Comparison of ENCODE assay signal across 1 fruit fly cellular context in the genomic region with DNA sequence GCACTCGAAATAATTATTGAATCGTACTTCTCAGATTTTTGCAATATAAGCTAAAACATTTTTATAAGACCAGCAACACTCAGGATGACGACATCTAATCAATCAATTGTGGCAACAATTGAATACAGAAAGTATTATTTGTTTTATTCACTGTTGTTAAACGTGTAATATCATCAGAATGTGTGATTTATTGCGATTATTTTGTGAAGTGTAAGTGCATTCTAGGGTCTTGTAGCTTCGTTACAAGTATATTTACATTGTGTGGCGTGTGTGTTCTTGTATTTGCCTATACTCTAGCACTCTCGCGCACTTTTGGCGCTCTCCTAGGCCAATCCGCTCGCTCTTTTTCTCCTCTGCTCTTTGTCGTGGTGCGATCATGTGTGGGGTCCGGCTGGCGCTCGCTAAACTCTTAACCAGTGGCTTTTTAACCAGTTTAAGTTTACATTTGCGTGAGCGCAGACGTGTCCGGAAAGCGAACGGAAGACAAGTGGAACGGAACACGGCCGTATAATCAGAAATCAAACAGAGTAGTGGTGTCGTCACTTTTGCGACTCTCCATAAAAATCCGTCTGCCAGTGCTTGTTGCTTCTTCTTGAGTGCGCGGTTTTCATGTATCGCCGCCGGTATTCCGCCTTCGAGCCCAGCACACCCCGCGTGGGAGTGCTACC.
TF ChIP-seq lines count a peak whose summit lies in the region.

No protein-coding gene starts in this region.

TF ChIP-seq in whole organism, embryonic, 481 proteins besides CTCF, POLR2A, EP300 and RAD21 (continued from another document and continues in another):
- TF ChIP-seq Ets65A (GFP tag; lab: Kevin White, UChicago) (peak; percentile 96), Hr51 (GFP tag; optimal IDR thresholded peaks at IDR 0.05; lab: Kevin White, UChicago) (peak; percentile 58 to 90), Dad (GFP tag; optimal IDR thresholded peaks at IDR 0.05; lab: Kevin White, UChicago) (peak; percentile 67), CG3407 (GFP tag; optimal IDR thresholded peaks at IDR 0.05; lab: Kevin White, UChicago) (peak; percentile 82), CG16815 (GFP tag; optimal IDR thresholded peaks at IDR 0.05; lab: Kevin White, UChicago) (peak; percentile 51), bowl (GFP tag; IDR thresholded peaks at IDR 0.05; lab: Robert Waterston, UW) (no peak), aop (GFP tag; IDR thresholded peaks at IDR 0.05; lab: Robert Waterston, UW) (no peak), wor (GFP tag; IDR thresholded peaks at IDR 0.05; lab: Robert Waterston, UW) (peak; percentile 86), CG10462 (GFP tag; optimal IDR thresholded peaks at IDR 0.05; lab: Kevin White, UChicago) (peak; percentile 63), CG4328 (GFP tag; optimal IDR thresholded peaks at IDR 0.05; lab: Kevin White, UChicago) (peak; percentile 34), tna (GFP tag; IDR thresholded peaks at IDR 0.05; lab: Robert Waterston, UW; ENCODE audit: partially characterized antibody) (peak; percentile 33; the same call in 1 of the 2 replicates), Meics (GFP tag; optimal IDR thresholded peaks at IDR 0.05; lab: Kevin White, UChicago) (peak; percentile 71), CG15514 (GFP tag; optimal IDR thresholded peaks at IDR 0.05; lab: Kevin White, UChicago) (peak; percentile 66), CG9817 (tag; optimal IDR thresholded peaks at IDR 0.05; lab: Kevin White, UChicago) (peak; percentile 66), CG18476 (GFP tag; optimal IDR thresholded peaks at IDR 0.05; lab: Kevin White, UChicago) (peak; percentile 75), sim (GFP tag; IDR thresholded peaks at IDR 0.05; lab: Robert Waterston, UW) (peak; percentile 24; the same call in 1 of the 2 replicates), fd3F (GFP tag; optimal IDR thresholded peaks at IDR 0.05; lab: Kevin White, UChicago) (peak; percentile 58), schlank (tag; optimal IDR thresholded peaks at IDR 0.05; lab: Kevin White, UChicago) (no peak), yki (optimal IDR thresholded peaks at IDR 0.05; lab: Kevin White, UChicago) (no peak), CG2712 (tag; optimal IDR thresholded peaks at IDR 0.05; lab: Kevin White, UChicago) (peak; percentile 91), Bteb2 (GFP tag; optimal IDR thresholded peaks at IDR 0.05; lab: Kevin White, UChicago) (peak; percentile 69), gce (GFP tag; IDR thresholded peaks at IDR 0.05; lab: Robert Waterston, UW) (no peak), CoRest (tag; optimal IDR thresholded peaks at IDR 0.05; lab: Kevin White, UChicago) (peak; percentile 88), cato (GFP tag; optimal IDR thresholded peaks at IDR 0.05; lab: Kevin White, UChicago; ENCODE audit: borderline replicate concordance) (peak; percentile 85), nerfin-2 (GFP tag; IDR thresholded peaks at IDR 0.05; lab: Robert Waterston, UW; ENCODE audit: partially characterized antibody) (peak; percentile 27; the same call in 1 of the 2 replicates), HLH54F (GFP tag; optimal IDR thresholded peaks at IDR 0.05; lab: Kevin White, UChicago) (peak; percentile 48), bab2 (GFP tag; optimal IDR thresholded peaks at IDR 0.05; lab: Kevin White, UChicago) (peak; percentile 82), sr (GFP tag; IDR thresholded peaks at IDR 0.05; lab: Robert Waterston, UW) (peak; percentile 33; the same call in 2 of the 3 replicates), Side (GFP tag; optimal IDR thresholded peaks at IDR 0.05; lab: Kevin White, UChicago) (peak; percentile 60), tx (GFP tag; optimal IDR thresholded peaks at IDR 0.05; lab: Kevin White, UChicago) (peak; percentile 78), CG10654 (GFP tag; optimal IDR thresholded peaks at IDR 0.05; lab: Kevin White, UChicago) (peak; percentile 67), nerfin-1 (tag; optimal IDR thresholded peaks at IDR 0.05; lab: Kevin White, UChicago) (peak; percentile 85), CG17568 (GFP tag; optimal IDR thresholded peaks at IDR 0.05; lab: Kevin White, UChicago) (peak; percentile 71), ERR (GFP tag; optimal IDR thresholded peaks at IDR 0.05; lab: Kevin White, UChicago) (peak; percentile 53), CG7928 (GFP tag; optimal IDR thresholded peaks at IDR 0.05; lab: Kevin White, UChicago) (no peak), CG17829 (tag; optimal IDR thresholded peaks at IDR 0.05; lab: Kevin White, UChicago) (peak; percentile 89), onecut (GFP tag; IDR thresholded peaks at IDR 0.05; lab: Robert Waterston, UW) (peak; percentile 65), CG7357 (GFP tag; IDR thresholded peaks at IDR 0.05; lab: Robert Waterston, UW) (peak; percentile 68), CG7987 (GFP tag; optimal IDR thresholded peaks at IDR 0.05; lab: Kevin White, UChicago) (peak; percentile 60), Kr (GFP tag; optimal IDR thresholded peaks at IDR 0.05; lab: Kevin White, UChicago) (no peak), lmd (GFP tag; IDR thresholded peaks at IDR 0.05; lab: Robert Waterston, UW) (peak; percentile 81), Awh (GFP tag; IDR thresholded peaks at IDR 0.05; lab: Robert Waterston, UW) (peak; percentile 68), CG31441 (GFP tag; IDR thresholded peaks at IDR 0.05; lab: Robert Waterston, UW) (peak; percentile 82), pb (GFP tag; optimal IDR thresholded peaks at IDR 0.05; lab: Kevin White, UChicago) (peak; percentile 77), crp (GFP tag; optimal IDR thresholded peaks at IDR 0.05; lab: Kevin White, UChicago) (peak in 1 of 2 experiments; percentile 49), Bdp1 (GFP tag; optimal IDR thresholded peaks at IDR 0.05; lab: Kevin White, UChicago) (peak; percentile 56), Hr78 (GFP tag; optimal IDR thresholded peaks at IDR 0.05; lab: Kevin White, UChicago) (peak in 1 of 2 experiments; percentile 81), Asciz (GFP tag; optimal IDR thresholded peaks at IDR 0.05; lab: Kevin White, UChicago) (peak; percentile 86), CG3065 (GFP tag; optimal IDR thresholded peaks at IDR 0.05; lab: Kevin White, UChicago) (peak; percentile 51), D19B (GFP tag; optimal IDR thresholded peaks at IDR 0.05; lab: Kevin White, UChicago) (peak; percentile 82), ind (GFP tag; optimal IDR thresholded peaks at IDR 0.05; lab: Kevin White, UChicago) (peak; percentile 83), p53 (GFP tag; optimal IDR thresholded peaks at IDR 0.05; lab: Kevin White, UChicago) (no peak), emc (GFP tag; optimal IDR thresholded peaks at IDR 0.05; lab: Kevin White, UChicago) (peak; percentile 25), amos (GFP tag; IDR thresholded peaks at IDR 0.05; lab: Robert Waterston, UW; ENCODE audit: partially characterized antibody) (peak; percentile 42; the same call in 1 of the 2 replicates), vfl (GFP tag; optimal IDR thresholded peaks at IDR 0.05; lab: Kevin White, UChicago) (peak; percentile 6), ara (GFP tag; IDR thresholded peaks at IDR 0.05; lab: Robert Waterston, UW) (peak; percentile 80), ase (GFP tag; IDR thresholded peaks at IDR 0.05; lab: Robert Waterston, UW) (peak; percentile 77), CG6272 (GFP tag; IDR thresholded peaks at IDR 0.05; lab: Robert Waterston, UW) (peak; percentile 28; the same call in 1 of the 2 replicates), ham (GFP tag; IDR thresholded peaks at IDR 0.05; lab: Robert Waterston, UW) (no peak), danr (GFP tag; IDR thresholded peaks at IDR 0.05; lab: Robert Waterston, UW) (peak; percentile 69), sc (optimal IDR thresholded peaks at IDR 0.05; lab: Kevin White, UChicago) (no peak), sc (GFP tag; optimal IDR thresholded peaks at IDR 0.05; lab: Kevin White, UChicago) (peak; percentile 78), Taf1 (GFP tag; IDR thresholded peaks at IDR 0.05; lab: Robert Waterston, UW) (no peak), row (GFP tag; IDR thresholded peaks at IDR 0.05; lab: Robert Waterston, UW) (peak; percentile 86), vvl (GFP tag; IDR thresholded peaks at IDR 0.05; lab: Robert Waterston, UW) (peak; percentile 70), Jarid2 (GFP tag; optimal IDR thresholded peaks at IDR 0.05; lab: Kevin White, UChicago) (peak; percentile 65), Mes4 (GFP tag; optimal IDR thresholded peaks at IDR 0.05; lab: Kevin White, UChicago) (peak; percentile 75), Opbp (GFP tag; IDR thresholded peaks at IDR 0.05; lab: Robert Waterston, UW; ENCODE audit: partially characterized antibody) (no peak), CG15601 (tag; optimal IDR thresholded peaks at IDR 0.05; lab: Kevin White, UChicago) (peak; percentile 88), Abd-B (GFP tag; optimal IDR thresholded peaks at IDR 0.05; lab: Kevin White, UChicago) (peak; percentile 80), CG4730 (GFP tag; IDR thresholded peaks at IDR 0.05; lab: Robert Waterston, UW) (peak; percentile 45; the same call in 1 of the 2 replicates), grn (GFP tag; optimal IDR thresholded peaks at IDR 0.05; lab: Kevin White, UChicago) (no peak), usp (GFP tag; optimal IDR thresholded peaks at IDR 0.05; lab: Kevin White, UChicago) (no peak), CG12236 (GFP tag; optimal IDR thresholded peaks at IDR 0.05; lab: Kevin White, UChicago) (peak; percentile 70), twi (tag; optimal IDR thresholded peaks at IDR 0.05; lab: Kevin White, UChicago) (peak; percentile 66), Lim3 (GFP tag; IDR thresholded peaks at IDR 0.05; lab: Robert Waterston, UW) (0 out of 2 replicates have a peak, but pooled peaks have one; percentile 27), Hr3 (GFP tag; optimal IDR thresholded peaks at IDR 0.05; lab: Kevin White, UChicago) (peak; percentile 91), CG14965 (GFP tag; optimal IDR thresholded peaks at IDR 0.05; lab: Kevin White, UChicago; ENCODE audit: borderline replicate concordance) (no peak), ab (GFP tag; optimal IDR thresholded peaks at IDR 0.05; lab: Kevin White, UChicago) (peak; percentile 52), gro (GFP tag; optimal IDR thresholded peaks at IDR 0.05; lab: Kevin White, UChicago) (no peak), sens (GFP tag; lab: Kevin White, UChicago) (peak; percentile 99), br (optimal IDR thresholded peaks at IDR 0.05; lab: Kevin White, UChicago) (no peak), hth (optimal IDR thresholded peaks at IDR 0.05; lab: Kevin White, UChicago) (no peak), az2 (GFP tag; optimal IDR thresholded peaks at IDR 0.05; lab: Kevin White, UChicago) (peak; percentile 91), cad (GFP tag; optimal IDR thresholded peaks at IDR 0.05; lab: Kevin White, UChicago) (no peak), lola (GFP tag; optimal IDR thresholded peaks at IDR 0.05; lab: Kevin White, UChicago) (peak in 1 of 3 experiments; percentile 84), Sox102F (GFP tag; optimal IDR thresholded peaks at IDR 0.05; lab: Kevin White, UChicago) (peak; percentile 94), CG4820 (GFP tag; optimal IDR thresholded peaks at IDR 0.05; lab: Kevin White, UChicago) (peak; percentile 91), lab (GFP tag; optimal IDR thresholded peaks at IDR 0.05; lab: Kevin White, UChicago) (peak; percentile 84), klu (GFP tag; IDR thresholded peaks at IDR 0.05; lab: Robert Waterston, UW) (no peak), CG6765 (GFP tag; optimal IDR thresholded peaks at IDR 0.05; lab: Kevin White, UChicago) (no peak), CG17612 (GFP tag; IDR thresholded peaks at IDR 0.05; lab: Robert Waterston, UW) (0 out of 2 replicates have a peak, but pooled peaks have one; percentile 31), Hsf (GFP tag; optimal IDR thresholded peaks at IDR 0.05; lab: Kevin White, UChicago) (peak; percentile 89), nau (GFP tag; optimal IDR thresholded peaks at IDR 0.05; lab: Kevin White, UChicago) (peak; percentile 90), Eip74EF (GFP tag; optimal IDR thresholded peaks at IDR 0.05; lab: Kevin White, UChicago) (peak in 1 of 2 experiments; percentile 87), kni (GFP tag; optimal IDR thresholded peaks at IDR 0.05; lab: Kevin White, UChicago) (peak; percentile 35), CG7963 (GFP tag; IDR thresholded peaks at IDR 0.05; lab: Robert Waterston, UW; ENCODE audit: partially characterized antibody) (no peak), H2.0 (GFP tag; IDR thresholded peaks at IDR 0.05; lab: Robert Waterston, UW) (peak; percentile 66), Oaz (GFP tag; IDR thresholded peaks at IDR 0.05; lab: Robert Waterston, UW) (0 out of 2 replicates have a peak, but pooled peaks have one; percentile 44), ems (GFP tag; optimal IDR thresholded peaks at IDR 0.05; lab: Kevin White, UChicago) (peak; percentile 75), CG8944 (GFP tag; optimal IDR thresholded peaks at IDR 0.05; lab: Kevin White, UChicago) (peak; percentile 67), da (GFP tag; optimal IDR thresholded peaks at IDR 0.05; lab: Kevin White, UChicago) (peak; percentile 66), eve (GFP tag; optimal IDR thresholded peaks at IDR 0.05; lab: Kevin White, UChicago) (peak in 1 of 2 experiments; percentile 98), tll (GFP tag; optimal IDR thresholded peaks at IDR 0.05; lab: Kevin White, UChicago) (no peak), bsh (GFP tag; optimal IDR thresholded peaks at IDR 0.05; lab: Kevin White, UChicago) (peak; percentile 87 to 95), CG3995 (GFP tag; optimal IDR thresholded peaks at IDR 0.05; lab: Kevin White, UChicago) (peak; percentile 18), phol (tag; optimal IDR thresholded peaks at IDR 0.05; lab: Kevin White, UChicago) (peak; percentile 93), NfI (GFP tag; optimal IDR thresholded peaks at IDR 0.05; lab: Kevin White, UChicago) (peak; percentile 86), CG6683 (GFP tag; optimal IDR thresholded peaks at IDR 0.05; lab: Kevin White, UChicago) (peak; percentile 21), rib (GFP tag; IDR thresholded peaks at IDR 0.05; lab: Robert Waterston, UW) (peak; percentile 48; the same call in 1 of the 2 replicates), CG4707 (GFP tag; optimal IDR thresholded peaks at IDR 0.05; lab: Kevin White, UChicago) (peak; percentile 72), zfh1 (GFP tag; IDR thresholded peaks at IDR 0.05; lab: Robert Waterston, UW) (peak; percentile 84), CG18262 (tag; optimal IDR thresholded peaks at IDR 0.05; lab: Kevin White, UChicago) (peak; percentile 94), Fer2 (tag; optimal IDR thresholded peaks at IDR 0.05; lab: Kevin White, UChicago) (peak; percentile 12), slp2 (GFP tag; optimal IDR thresholded peaks at IDR 0.05; lab: Kevin White, UChicago) (peak; percentile 80), CG12659 (GFP tag; optimal IDR thresholded peaks at IDR 0.05; lab: Kevin White, UChicago) (peak; percentile 80), prd (optimal IDR thresholded peaks at IDR 0.05; lab: Kevin White, UChicago) (no peak), prd (GFP tag; IDR thresholded peaks at IDR 0.05; lab: Robert Waterston, UW) (peak; percentile 81), Doc2 (GFP tag; IDR thresholded peaks at IDR 0.05; lab: Robert Waterston, UW) (no peak), CG9437 (GFP tag; optimal IDR thresholded peaks at IDR 0.05; lab: Kevin White, UChicago) (peak; percentile 83), Med (GFP tag; lab: Kevin White, UChicago) (peak; percentile 93), pnt (GFP tag; optimal IDR thresholded peaks at IDR 0.05; lab: Kevin White, UChicago) (peak; percentile 89)
